Worm (Caenorhabditis elegans) whole organism, early embryonic: ENCODE measurements around the gene dod-22.

Source experiments
- ets-7 ChIP-seq: sonication (generic microtip); optimal IDR thresholded peaks from 2 replicates; lab custom pipeline; 2016; ENCODE audit warnings: missing genotype, missing genetic modification characterization, missing compliant biosample characterization
- tbx-11 ChIP-seq: fragments of 200-800 bp; sonication (Bioruptor generic); IDR thresholded peaks from 2 replicates; pipeline ENCODE4 v1.3.6; 2022; ENCODE audit warnings: missing genetic modification characterization, missing compliant biosample characterization

- TF ChIP-seq ets-7 (no peak), tbx-11 (GFP tag; lab: Robert Waterston, UW) (no peak)
Observed at ce11 chrIV:12990638-12991037, 25.5 kb downstream of the dod-22 start.
